Worm (Caenorhabditis elegans): ENCODE data around the gene Y6E2A.7.

The Y6E2A.7 gene

DNA sequence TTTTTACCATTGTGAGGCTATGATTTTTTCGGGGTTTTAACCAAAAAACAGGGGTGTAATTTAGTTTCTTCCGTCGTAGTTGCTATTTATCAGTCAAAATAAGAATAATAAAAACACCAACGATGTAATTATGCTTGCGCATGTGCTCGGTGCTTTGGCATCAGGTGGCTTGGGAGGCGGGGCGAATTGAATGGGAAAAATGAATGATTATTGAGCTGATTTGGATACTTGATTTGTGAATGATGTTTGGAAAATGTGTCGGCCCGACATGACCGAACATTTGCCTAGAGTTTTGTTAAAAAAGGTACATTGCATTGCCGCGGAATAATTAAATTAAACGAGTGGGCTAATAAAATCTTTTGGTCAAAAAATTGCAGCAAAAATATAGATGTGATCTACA, 12.5 kb downstream of the Y6E2A.7 start, which contains the start of gene str-38:
Gene str-38, minus strand, starts transcription at position 101 of the 400 bp plus-strand sequence.
- no peak for TF ChIP-seq ztf-28 (GFP tag; IDR thresholded peaks at IDR 0.05)
- no peak for TF ChIP-seq snpc-1.3 (tag; optimal IDR thresholded peaks at IDR 0.05; ENCODE audit: insufficient read depth)

DNA sequence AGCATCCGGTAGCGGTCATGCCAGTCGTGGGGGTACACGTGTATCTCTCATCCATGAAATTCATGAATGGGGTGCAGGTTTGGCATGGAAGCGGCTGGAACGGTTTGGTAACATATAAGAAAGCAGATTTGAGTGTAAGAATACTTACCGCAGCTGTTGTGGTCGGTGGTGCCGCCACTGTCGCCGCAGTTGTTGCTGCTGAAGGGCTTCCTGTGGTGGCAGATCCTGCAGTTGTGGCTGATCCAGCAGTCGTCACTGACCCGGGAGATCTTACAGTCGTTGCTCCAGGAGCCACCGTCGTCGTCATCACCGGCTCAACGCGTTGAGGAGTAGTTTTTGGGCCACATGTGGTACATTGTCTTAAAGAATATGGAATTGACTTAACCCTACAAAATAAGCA, 13.3 kb downstream of the Y6E2A.7 start:
- TF ChIP-seq zfh-2 (GFP tag; conservative IDR thresholded peaks at IDR 0.05) (peak; percentile 79), mcd-1 (GFP tag; IDR thresholded peaks at IDR 0.05) (no peak)

DNA sequence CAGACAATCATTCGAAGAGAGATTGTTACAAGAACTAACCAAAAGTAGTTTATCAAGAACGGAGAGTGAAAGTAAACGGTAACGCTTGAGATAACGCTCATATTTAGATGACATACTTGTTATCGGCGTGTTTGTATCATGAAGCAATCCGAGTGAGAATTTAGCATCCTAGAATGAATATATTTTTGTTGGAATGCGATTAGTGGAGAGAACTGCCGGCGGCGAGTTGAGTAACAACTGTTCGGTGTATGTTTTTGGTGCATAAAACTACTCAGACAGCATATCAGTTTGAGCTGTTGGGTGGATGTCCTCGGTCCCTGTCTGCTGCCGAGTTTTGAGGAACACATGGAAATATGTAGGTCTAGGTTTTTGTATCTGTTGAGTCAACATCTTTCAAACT, 13.9 kb downstream of the Y6E2A.7 start, which contains the start of gene T23D5.3:
Gene T23D5.3, minus strand, starts transcription at position 101 of the 400 bp plus-strand sequence.
- TF ChIP-seq efl-1 (GFP tag; optimal IDR thresholded peaks at IDR 0.05) (no peak), F39B2.1 (GFP tag; IDR thresholded peaks at IDR 0.05) (no peak), lir-1 (GFP tag; conservative IDR thresholded peaks at IDR 0.05) (no peak), let-526 (GFP tag; IDR thresholded peaks at IDR 0.05) (no peak), him-1 (tag; optimal IDR thresholded peaks at IDR 0.05) (no peak), F52B5.7 (tag; optimal IDR thresholded peaks at IDR 0.05) (no peak), madf-3 (GFP tag; IDR thresholded peaks at IDR 0.05) (no peak), T26A5.8 (tag; optimal IDR thresholded peaks at IDR 0.05) (no peak), ztf-28 (GFP tag; IDR thresholded peaks at IDR 0.05) (no peak), F23B12.7 (tag; optimal IDR thresholded peaks at IDR 0.05; ENCODE audit: insufficient read depth) (no peak)

DNA sequence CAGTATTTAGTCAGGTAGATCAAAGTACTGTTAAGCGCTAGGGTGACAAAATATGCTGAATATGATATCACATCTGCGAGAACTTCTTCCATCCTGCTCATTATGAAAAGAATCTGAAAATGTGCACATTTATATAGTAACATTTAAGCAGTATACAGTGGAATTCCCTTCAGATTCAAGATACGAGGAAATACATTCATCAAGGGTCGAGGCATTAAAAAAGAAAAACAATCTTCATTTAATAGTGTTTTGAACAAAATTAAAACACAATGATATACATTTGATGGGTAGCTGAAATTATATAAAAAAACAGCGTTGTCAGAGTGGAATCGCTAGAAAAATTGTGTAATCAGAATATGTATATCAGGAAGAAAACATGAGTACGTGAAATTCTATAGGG, 16.1 kb downstream of the Y6E2A.7 start, which contains the start of gene str-27:
Gene str-27, minus strand, starts transcription at position 101 of the 400 bp plus-strand sequence.
- TF ChIP-seq Y53F4B.3 (GFP tag; IDR thresholded peaks at IDR 0.05) (no peak), bed-2 (GFP tag; IDR thresholded peaks at IDR 0.05) (no peak), ztf-3 (GFP tag; optimal IDR thresholded peaks at IDR 0.05) (no peak), ama-1 (optimal IDR thresholded peaks at IDR 0.05) (no peak), ama-1 (GFP tag; optimal IDR thresholded peaks at IDR 0.05) (no peak), Y95B8A.8 (GFP tag; IDR thresholded peaks at IDR 0.05) (no peak), aptf-3 (GFP tag; IDR thresholded peaks at IDR 0.05) (no peak), ceh-27 (GFP tag; optimal IDR thresholded peaks at IDR 0.05) (no peak), athp-1 (tag; optimal IDR thresholded peaks at IDR 0.05) (no peak), mxl-1 (tag; optimal IDR thresholded peaks at IDR 0.05) (no peak), nhr-27 (tag; optimal IDR thresholded peaks at IDR 0.05) (no peak), gei-17 (GFP tag; optimal IDR thresholded peaks at IDR 0.05) (no peak), egrh-3 (GFP tag; IDR thresholded peaks at IDR 0.05) (no peak), cebp-2 (GFP tag; IDR thresholded peaks at IDR 0.05) (no peak), akir-1 (GFP tag; optimal IDR thresholded peaks at IDR 0.05) (no peak), snpc-1.3 (tag; optimal IDR thresholded peaks at IDR 0.05; ENCODE audit: insufficient read depth) (no peak), Y79H2A.3 (GFP tag; conservative IDR thresholded peaks at IDR 0.05) (no peak), xnd-1 (tag; optimal IDR thresholded peaks at IDR 0.05) (no peak), D2030.7 (GFP tag; IDR thresholded peaks at IDR 0.05) (no peak), mel-28 (tag; optimal IDR thresholded peaks at IDR 0.05; ENCODE audit: borderline replicate concordance) (no peak), ztf-28 (GFP tag; IDR thresholded peaks at IDR 0.05) (no peak)

DNA sequence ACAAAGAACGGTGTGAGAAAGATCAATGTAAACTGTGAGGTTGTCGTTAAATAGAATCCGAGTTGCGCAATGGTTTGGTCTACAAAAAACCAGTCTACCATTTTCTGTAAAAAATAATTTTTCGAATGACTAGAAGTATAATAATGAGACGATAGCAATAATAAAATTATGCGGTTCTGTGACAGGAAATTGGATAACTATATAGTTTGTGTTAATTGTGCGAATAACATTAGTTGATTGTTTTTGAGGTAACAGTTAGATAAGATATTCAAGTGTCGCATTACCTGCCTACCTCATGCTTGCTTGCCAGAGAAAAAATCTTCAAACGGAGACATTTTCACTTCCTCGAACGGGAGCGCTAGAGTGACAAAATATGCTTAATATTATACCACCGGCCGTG, 22.2 kb downstream of the Y6E2A.7 start, which contains the start of gene str-18:
Gene str-18, minus strand, starts transcription at position 101 of the 400 bp plus-strand sequence.
- no peak for TF ChIP-seq gei-17 (GFP tag; optimal IDR thresholded peaks at IDR 0.05)
- TF ChIP-seq hlh-26 (GFP tag; conservative IDR thresholded peaks at IDR 0.05) = no peak
- no peak for TF ChIP-seq B0336.3 (GFP tag; IDR thresholded peaks at IDR 0.05)
- TF ChIP-seq efl-1 (GFP tag; optimal IDR thresholded peaks at IDR 0.05) = no peak
- no peak for TF ChIP-seq dpl-1 (GFP tag; optimal IDR thresholded peaks at IDR 0.05)
- no peak for TF ChIP-seq hrde-1 (tag; optimal IDR thresholded peaks at IDR 0.05; ENCODE audit: borderline replicate concordance)
- TF ChIP-seq F33H1.4 (GFP tag; IDR thresholded peaks at IDR 0.05) = no peak
- no peak for TF ChIP-seq ztf-3 (GFP tag; optimal IDR thresholded peaks at IDR 0.05)
- TF ChIP-seq sdz-38 (tag; optimal IDR thresholded peaks at IDR 0.05) = no peak
- TF ChIP-seq ztf-6 (GFP tag; IDR thresholded peaks at IDR 0.05) = no peak
- no peak for TF ChIP-seq him-1 (tag; optimal IDR thresholded peaks at IDR 0.05)
- TF ChIP-seq nhr-80 (tag; optimal IDR thresholded peaks at IDR 0.05) = no peak
- TF ChIP-seq aptf-2 (GFP tag; conservative IDR thresholded peaks at IDR 0.05) = no peak
- TF ChIP-seq lin-35 (GFP tag; optimal IDR thresholded peaks at IDR 0.05) = no peak
- TF ChIP-seq dox-1 (GFP tag; IDR thresholded peaks at IDR 0.05) = no peak
- TF ChIP-seq hmg-1.2 (GFP tag; IDR thresholded peaks at IDR 0.05) = no peak

Measured in whole organism, young adult.